Fruit fly (Drosophila melanogaster) whole organism, embryonic: Measurements from ENCODE around the gene Gr33a.

Experiments
- CG13624 ChIP-seq: fragments of 200-800 bp; sonication (Bioruptor generic); optimal IDR thresholded peaks from 2 replicates; lab custom pipeline; 2016; ENCODE audit warnings: missing biosample characterization, missing genetic modification characterization
- CG31224 ChIP-seq: fragments of 200-800 bp; sonication (Bioruptor generic); IDR thresholded peaks from 2 replicates; pipeline ENCODE4 v1.3.6; 2022; ENCODE audit warnings: missing biosample characterization, missing genetic modification characterization
- Chrac-16 ChIP-seq: fragments of 200-800 bp; sonication (Bioruptor generic); optimal IDR thresholded peaks from 3 replicates; lab custom pipeline; 2016; ENCODE audit warnings: missing biosample characterization, missing genetic modification characterization
- Doc2 ChIP-seq: fragments of 200-800 bp; sonication (Bioruptor generic); IDR thresholded peaks from 2 replicates; pipeline ENCODE4 v1.3.6; 2022; ENCODE audit warnings: missing biosample characterization, missing genetic modification characterization
- Eip74EF ChIP-seq, 2 experiments: fragments of 200-800 bp in 1 of 2; fragments of >200 bp in 1 of 2; sonication (Bioruptor generic) in 1 of 2; optimal IDR thresholded peaks; 2 replicates each; lab custom pipeline; 2017 to 2019; ENCODE audit warnings: missing biosample characterization in 2 of 2, missing genetic modification characterization in 2 of 2, mild to moderate bottlenecking in 1 of 2, moderate library complexity in 1 of 2
- exex ChIP-seq: fragments of 200-800 bp; sonication (Bioruptor generic); optimal IDR thresholded peaks from 4 replicates; lab custom pipeline; 2018; ENCODE audit warnings: missing biosample characterization, mild to moderate bottlenecking, missing genetic modification characterization, moderate library complexity
- lola ChIP-seq, 3 experiments: fragments of >200 bp in 2 of 3; fragments of 200-800 bp in 1 of 3; sonication (Bioruptor generic) in 1 of 3; optimal IDR thresholded peaks; 2 replicates each; lab custom pipeline; 2017 to 2019; ENCODE audit warnings: missing biosample characterization in 3 of 3, missing genetic modification characterization in 3 of 3, mild to moderate bottlenecking in 1 of 3, moderate library complexity in 1 of 3
- sisA ChIP-seq: fragments of 200-800 bp; sonication (Bioruptor generic); IDR thresholded peaks from 2 replicates; pipeline ENCODE4 v1.3.6; 2022; ENCODE audit warnings: missing biosample characterization, missing genetic modification characterization

DNA sequence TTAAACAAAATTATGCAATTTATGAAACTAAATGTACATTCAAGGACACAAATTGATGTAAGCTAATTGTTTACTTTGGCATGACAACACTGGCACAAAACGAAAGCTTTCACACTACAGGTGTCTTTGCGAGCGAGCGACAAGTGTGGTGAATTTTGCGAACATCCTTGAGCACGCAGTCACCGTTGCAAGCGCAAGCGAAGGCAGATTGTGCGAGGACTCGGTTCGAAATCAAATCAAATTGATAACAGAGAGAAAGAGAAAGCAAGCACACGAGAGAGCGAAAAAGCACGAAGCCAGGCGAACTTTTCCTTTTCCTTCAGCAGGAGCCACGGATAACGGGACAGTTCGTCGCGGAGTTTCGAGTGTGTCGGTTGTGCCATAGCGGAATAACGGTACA, 4.6 kb downstream of the Gr33a start, which contains the start of gene CG31760:
- TF ChIP-seq lola (GFP tag; optimal IDR thresholded peaks at IDR 0.05; lab: Kevin White, UChicago): no peak
- TF ChIP-seq sisA (GFP tag; lab: Robert Waterston, UW): no peak
- TF ChIP-seq Eip74EF (GFP tag; optimal IDR thresholded peaks at IDR 0.05; lab: Kevin White, UChicago): no peak
- TF ChIP-seq Chrac-16: no peak
- TF ChIP-seq CG31224: no peak
- no peak for TF ChIP-seq Doc2 (GFP tag; lab: Robert Waterston, UW)
- no peak for TF ChIP-seq exex (tag; lab: Kevin White, UChicago)
- TF ChIP-seq CG13624: no peak
